Fruit fly (Drosophila melanogaster) whole organism, embryonic: ENCODE data around the gene dls.
A peak's percentile ranks its signal among the peaks of the same experiment; 100 is the strongest.

Source experiments
- Atf3 ChIP-seq: fragments of 200-800 bp; sonication (Bioruptor generic); optimal IDR thresholded peaks from 3 replicates; lab custom pipeline; 2016; ENCODE audit warnings: missing biosample characterization, missing genetic modification characterization
- Bgb ChIP-seq: fragments of 200-800 bp; sonication (Bioruptor generic); IDR thresholded peaks from 2 replicates; pipeline ENCODE4 v1.3.6; 2022; ENCODE audit warnings: missing biosample characterization, missing genetic modification characterization; ENCODE audit not compliant: partially characterized antibody
- CG10654 ChIP-seq: fragments of 200-800 bp; sonication (Bioruptor generic); optimal IDR thresholded peaks from 2 replicates; lab custom pipeline; 2016; ENCODE audit warnings: missing biosample characterization, missing genetic modification characterization
- CG12744 ChIP-seq: fragments of 200-800 bp; sonication (Bioruptor generic); optimal IDR thresholded peaks from 2 replicates; lab custom pipeline; 2016; ENCODE audit warnings: missing biosample characterization, missing genetic modification characterization
- CG12942 ChIP-seq: fragments of 200-800 bp; sonication (Bioruptor generic); optimal IDR thresholded peaks from 3 replicates; lab custom pipeline; 2016; ENCODE audit warnings: missing biosample characterization, missing genetic modification characterization
- CG13894 ChIP-seq: fragments of 200-800 bp; sonication (Bioruptor generic); optimal IDR thresholded peaks from 3 replicates; lab custom pipeline; 2018; ENCODE audit warnings: missing biosample characterization, mild to moderate bottlenecking, missing genetic modification characterization, moderate library complexity
- CG15073 ChIP-seq: fragments of 200-800 bp; sonication (Bioruptor generic); optimal IDR thresholded peaks from 2 replicates; lab custom pipeline; 2016; ENCODE audit warnings: missing biosample characterization, missing genetic modification characterization
- CG18262 ChIP-seq: fragments of 200-800 bp; optimal IDR thresholded peaks from 3 replicates; lab custom pipeline; 2019; ENCODE audit warnings: missing biosample characterization, mild to moderate bottlenecking, missing genetic modification characterization, moderate library complexity
- CG3163 ChIP-seq: fragments of 200-800 bp; sonication (Bioruptor generic); optimal IDR thresholded peaks from 3 replicates; lab custom pipeline; 2016; ENCODE audit warnings: missing biosample characterization, missing genetic modification characterization
- CG3407 ChIP-seq: fragments of 200-800 bp; sonication (Bioruptor generic); optimal IDR thresholded peaks from 2 replicates; lab custom pipeline; 2018; ENCODE audit warnings: missing biosample characterization, mild to moderate bottlenecking, missing genetic modification characterization
- CG3995 ChIP-seq: fragments of 200-800 bp; sonication (Bioruptor generic); optimal IDR thresholded peaks from 3 replicates; lab custom pipeline; 2016; ENCODE audit warnings: missing biosample characterization, missing genetic modification characterization
- CG42726 ChIP-seq: fragments of 200-800 bp; sonication (Bioruptor generic); IDR thresholded peaks from 2 replicates; pipeline ENCODE4 v1.3.6; 2022; ENCODE audit warnings: missing biosample characterization, missing genetic modification characterization; ENCODE audit not compliant: partially characterized antibody
- CG5180 ChIP-seq: fragments of 200-800 bp; sonication (Bioruptor generic); optimal IDR thresholded peaks from 3 replicates; lab custom pipeline; 2017; ENCODE audit warnings: missing biosample characterization, missing genetic modification characterization, mild to moderate bottlenecking, moderate library complexity, missing genetic modification reagents
- CG6683 ChIP-seq: fragments of 200-800 bp; sonication (Bioruptor generic); optimal IDR thresholded peaks from 2 replicates; lab custom pipeline; 2017; ENCODE audit warnings: missing biosample characterization, mild to moderate bottlenecking, missing genetic modification characterization, missing genetic modification reagents
- CG8290 ChIP-seq, 3 experiments: fragments of 200-800 bp; sonication (Bioruptor generic); optimal IDR thresholded peaks; 2 replicates each; lab custom pipeline; 2016 to 2019; ENCODE audit warnings: missing biosample characterization in 3 of 3, missing genetic modification characterization in 3 of 3, mild to moderate bottlenecking in 2 of 3, moderate library complexity in 1 of 3
- Ets65A ChIP-seq: fragments of 200-800 bp; sonication (Bioruptor generic); peaks from one replicate; lab custom pipeline; 2016; ENCODE audit warnings: missing biosample characterization, missing genetic modification characterization
- H15 ChIP-seq: fragments of 200-800 bp; sonication (Bioruptor generic); IDR thresholded peaks from 3 replicates; pipeline ENCODE4 v1.3.6; 2022; ENCODE audit warnings: missing biosample characterization, missing genetic modification characterization
- HLH3B ChIP-seq: fragments of 200-800 bp; sonication (Bioruptor generic); IDR thresholded peaks from 2 replicates; pipeline ENCODE4 v1.3.6; 2022; ENCODE audit warnings: missing biosample characterization, missing genetic modification characterization
- Hmx ChIP-seq: fragments of 200-800 bp; sonication (Bioruptor generic); optimal IDR thresholded peaks from 2 replicates; lab custom pipeline; 2016; ENCODE audit warnings: missing biosample characterization, missing genetic modification characterization
- MESR4 ChIP-seq: fragments of 200-800 bp; sonication (Bioruptor generic); optimal IDR thresholded peaks from 2 replicates; lab custom pipeline; 2018; ENCODE audit warnings: missing biosample characterization, mild to moderate bottlenecking, missing genetic modification characterization, moderate library complexity
- Stat92E ChIP-seq, 3 experiments: fragments of >200 bp in 2 of 3; fragments of 200-800 bp in 1 of 3; sonication (Bioruptor generic) in 1 of 3; optimal IDR thresholded peaks; 2 replicates each; lab custom pipeline; 2017 to 2019; ENCODE audit warnings: missing biosample characterization in 3 of 3, missing genetic modification characterization in 3 of 3, mild to moderate bottlenecking in 1 of 3, moderate library complexity in 1 of 3
- al ChIP-seq: fragments of 200-800 bp; sonication (Bioruptor generic); IDR thresholded peaks from 2 replicates; pipeline ENCODE4 v1.3.6; 2022; ENCODE audit warnings: missing biosample characterization, missing genetic modification characterization
- bsh ChIP-seq, 2 experiments: fragments of 200-800 bp; sonication (Bioruptor generic); optimal IDR thresholded peaks; 2 replicates each; lab custom pipeline; 2017 to 2018; ENCODE audit warnings: mild to moderate bottlenecking in 2 of 2, missing biosample characterization in 2 of 2, missing genetic modification characterization in 2 of 2, moderate library complexity in 1 of 2
- cad ChIP-seq: fragments of >200 bp; optimal IDR thresholded peaks from 2 replicates; lab custom pipeline; 2017; ENCODE audit warnings: missing biosample characterization, missing genetic modification characterization
- cato ChIP-seq: fragments of 200-800 bp; sonication (Bioruptor generic); optimal IDR thresholded peaks from 2 replicates; lab custom pipeline; 2016; ENCODE audit warnings: missing biosample characterization, missing genetic modification characterization, borderline replicate concordance
- corto ChIP-seq: fragments of 200-800 bp; sonication (Bioruptor generic); optimal IDR thresholded peaks from 2 replicates; lab custom pipeline; 2016; ENCODE audit warnings: missing biosample characterization, mild to moderate bottlenecking, missing genetic modification characterization, moderate library complexity
- dan ChIP-seq: fragments of 200-800 bp; sonication (Bioruptor generic); IDR thresholded peaks from 2 replicates; pipeline ENCODE4 v1.3.6; 2022; ENCODE audit warnings: missing biosample characterization, missing genetic modification characterization
- lbe ChIP-seq: fragments of 200-800 bp; sonication (Bioruptor generic); optimal IDR thresholded peaks from 2 replicates; lab custom pipeline; 2016; ENCODE audit warnings: missing biosample characterization, mild to moderate bottlenecking, missing genetic modification characterization
- luna ChIP-seq: fragments of 200-800 bp; sonication (Bioruptor generic); optimal IDR thresholded peaks from 2 replicates; lab custom pipeline; 2016; ENCODE audit warnings: missing biosample characterization, missing genetic modification characterization
- nmo ChIP-seq: fragments of 200-800 bp; sonication (Bioruptor generic); optimal IDR thresholded peaks from 2 replicates; lab custom pipeline; 2018; ENCODE audit warnings: missing biosample characterization, mild to moderate bottlenecking, missing genetic modification characterization, moderate library complexity
- nom ChIP-seq: fragments of 200-800 bp; sonication (Bioruptor generic); optimal IDR thresholded peaks from 2 replicates; lab custom pipeline; 2017; ENCODE audit warnings: missing biosample characterization, missing genetic modification characterization, mild to moderate bottlenecking, moderate library complexity, missing genetic modification reagents
- schlank ChIP-seq: fragments of 200-800 bp; sonication (Bioruptor generic); optimal IDR thresholded peaks from 2 replicates; lab custom pipeline; 2018; ENCODE audit warnings: missing biosample characterization, mild to moderate bottlenecking, missing genetic modification characterization
- so ChIP-seq: fragments of 200-800 bp; sonication (Bioruptor generic); IDR thresholded peaks from 3 replicates; pipeline ENCODE4 v1.3.6; 2022; ENCODE audit warnings: missing biosample characterization, missing genetic modification characterization
- ssp ChIP-seq: fragments of 200-800 bp; sonication (Bioruptor generic); IDR thresholded peaks from 2 replicates; pipeline ENCODE4 v1.3.6; 2022; ENCODE audit warnings: missing biosample characterization, missing genetic modification characterization
- unpg ChIP-seq: fragments of 200-800 bp; sonication (Bioruptor generic); optimal IDR thresholded peaks from 3 replicates; lab custom pipeline; 2018; ENCODE audit warnings: missing biosample characterization, mild to moderate bottlenecking, missing genetic modification characterization, moderate library complexity
- zfh1 ChIP-seq: fragments of 200-800 bp; sonication (Bioruptor generic); IDR thresholded peaks from 3 replicates; pipeline ENCODE4 v1.3.6; 2022; ENCODE audit warnings: missing biosample characterization, missing genetic modification characterization

The dls gene

DNA sequence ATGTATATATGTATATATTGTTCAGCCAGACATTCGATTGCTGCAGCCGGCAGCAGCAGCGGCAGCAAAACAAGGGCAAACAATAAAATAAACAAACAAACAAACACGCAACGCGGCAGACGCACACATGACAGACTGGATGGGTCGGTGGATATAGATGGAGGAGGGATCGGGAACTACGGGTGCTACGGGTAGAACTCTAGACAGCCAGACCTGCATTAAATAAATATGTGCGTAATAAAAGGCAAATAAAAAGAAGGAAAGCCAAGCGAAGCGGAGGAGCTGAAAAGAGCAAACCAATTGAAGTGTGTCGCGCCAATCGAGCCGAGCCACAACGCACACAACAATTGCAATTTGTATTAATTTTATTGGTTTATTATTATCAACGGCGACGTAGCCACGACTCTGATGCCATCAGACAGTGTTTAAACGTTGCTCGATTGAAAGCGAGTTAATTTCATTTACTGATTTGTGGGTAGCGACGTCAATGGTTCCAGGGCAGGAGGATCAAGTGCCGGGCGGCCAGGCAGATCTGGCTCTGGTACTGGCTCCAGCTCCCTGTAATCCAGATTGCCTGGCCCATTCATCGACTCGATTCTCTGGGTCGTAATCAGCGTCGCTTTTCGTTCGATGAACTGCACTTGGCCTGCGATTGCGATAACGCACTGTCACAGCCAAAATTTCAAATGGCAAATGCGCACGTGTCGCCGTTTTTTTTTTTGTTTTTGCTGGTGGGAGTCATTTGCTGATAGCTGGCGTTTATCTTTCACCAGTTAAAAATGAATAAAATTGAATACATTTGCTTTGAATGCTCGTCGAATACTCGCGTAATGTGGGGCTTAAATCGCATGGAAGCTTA, 7.0 kb upstream of the dls start (continued):
- no peak for TF ChIP-seq Hmx (GFP tag; lab: Kevin White, UChicago)
- TF ChIP-seq MESR4 (GFP tag; lab: Kevin White, UChicago), result no peak
- no peak for TF ChIP-seq CG3163 (GFP tag; lab: Kevin White, UChicago)
- TF ChIP-seq Stat92E (GFP tag; optimal IDR thresholded peaks at IDR 0.05; lab: Kevin White, UChicago), result no peak
- no peak for TF ChIP-seq CG3995 (GFP tag; lab: Kevin White, UChicago)
- TF ChIP-seq, all 482 proteins: peak for 103

DNA sequence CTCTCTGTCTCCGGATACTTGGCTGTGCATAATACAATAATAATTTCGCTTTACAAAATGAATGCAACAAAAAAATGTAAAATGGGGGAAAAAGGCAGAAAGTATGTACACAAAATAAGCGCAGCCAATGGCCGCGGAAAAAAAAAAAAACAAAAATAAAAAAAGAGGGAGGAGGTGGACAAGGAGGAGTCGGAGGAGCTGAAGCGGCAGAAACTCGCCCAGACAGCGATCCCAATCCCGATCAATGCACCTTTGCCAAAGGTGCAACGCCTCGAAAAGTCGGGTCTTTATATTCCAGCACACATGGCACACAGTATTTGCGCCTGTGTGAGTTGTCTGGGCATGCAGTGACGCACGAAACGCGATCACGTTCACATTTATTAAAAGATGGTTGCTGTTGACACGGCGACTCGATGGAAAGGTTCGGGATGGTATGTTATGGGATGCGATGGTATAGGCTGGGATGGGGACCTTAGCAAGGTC, 5.6 kb upstream of the dls start:
- no peak for TF ChIP-seq luna
- TF ChIP-seq cato, result no peak
- TF ChIP-seq ssp, result no peak
- 0 out of 3 replicates have a peak, but pooled peaks have one; percentile 30 for TF ChIP-seq zfh1 (GFP tag; lab: Robert Waterston, UW)
- TF ChIP-seq CG15073, result no peak
- peak; percentile 75 for TF ChIP-seq nom
- peak in 1 of 2 experiments; percentile 20 for TF ChIP-seq bsh (GFP tag; optimal IDR thresholded peaks at IDR 0.05; lab: Kevin White, UChicago)
- no peak for TF ChIP-seq so (GFP tag; lab: Robert Waterston, UW)
- peak; percentile 81 for TF ChIP-seq lbe
- peak; percentile 60 for TF ChIP-seq corto (GFP tag; lab: Kevin White, UChicago)
- TF ChIP-seq CG18262 (tag; lab: Kevin White, UChicago), result no peak
- TF ChIP-seq CG6683, result no peak
- no peak for TF ChIP-seq H15

dm6 chr3L:16196588-16197183, 4.4 kb upstream of the dls start:
- TF ChIP-seq CG8290 (GFP tag; optimal IDR thresholded peaks at IDR 0.05; lab: Kevin White, UChicago) (no peak), CG8290 (tag; optimal IDR thresholded peaks at IDR 0.05; lab: Kevin White, UChicago) (no peak), Bgb (no peak), HLH3B (no peak), schlank (tag; lab: Kevin White, UChicago) (no peak), unpg (no peak), CG12744 (no peak), Atf3 (GFP tag; lab: Kevin White, UChicago) (no peak), al (GFP tag; lab: Robert Waterston, UW) (0 out of 2 replicates have a peak, but pooled peaks have one; percentile 13), nom (peak; percentile 38)
- TF ChIP-seq, all 482 proteins: peak for 2

- TF ChIP-seq CG13894 (tag; lab: Kevin White, UChicago) (no peak), cato (no peak), CG5180 (GFP tag; lab: Kevin White, UChicago) (no peak), CG42726 (GFP tag; lab: Robert Waterston, UW) (no peak), CG12942 (GFP tag; lab: Kevin White, UChicago) (no peak), CG3407 (no peak), cad (no peak), ssp (no peak), Ets65A (GFP tag; lab: Kevin White, UChicago) (no peak), CG10654 (GFP tag; lab: Kevin White, UChicago) (no peak), nmo (GFP tag; lab: Kevin White, UChicago) (no peak), dan (no peak)
- TF ChIP-seq, all 482 proteins: peak for 0
Measured at dm6 chr3L:16197450-16197918, 3.6 kb upstream of the dls start, which contains the start of gene CG33687. Gene CG33687, plus strand, starts transcription at chr3L:16197868.
